Fruit fly (Drosophila melanogaster) S2 (cell line): ENCODE results near the gene Doc2.

Source experiments
- CG8478 ChIP-seq: fragments of >200 bp; optimal IDR thresholded peaks from 2 replicates; lab custom pipeline; 2018
- CTCF ChIP-seq, 2 experiments: fragments of >200 bp; optimal IDR thresholded peaks; 2 replicates each; lab custom pipeline; 2018

Doc2 gene

dm6 chr3L:9019196-9019662 lies at the start of gene Doc2:
Doc2 (minus strand) TSS chr3L:9019246.
- TF ChIP-seq CG8478 (lab: Kevin White, UChicago) (no peak), CTCF (optimal IDR thresholded peaks at IDR 0.05; lab: Kevin White, UChicago) (no peak)

dm6 chr3L:9066509-9067021 lies 47.5 kb upstream of the Doc2 start:
- TF ChIP-seq CTCF (optimal IDR thresholded peaks at IDR 0.05; lab: Kevin White, UChicago) (no peak), CG8478 (lab: Kevin White, UChicago) (no peak)

DNA sequence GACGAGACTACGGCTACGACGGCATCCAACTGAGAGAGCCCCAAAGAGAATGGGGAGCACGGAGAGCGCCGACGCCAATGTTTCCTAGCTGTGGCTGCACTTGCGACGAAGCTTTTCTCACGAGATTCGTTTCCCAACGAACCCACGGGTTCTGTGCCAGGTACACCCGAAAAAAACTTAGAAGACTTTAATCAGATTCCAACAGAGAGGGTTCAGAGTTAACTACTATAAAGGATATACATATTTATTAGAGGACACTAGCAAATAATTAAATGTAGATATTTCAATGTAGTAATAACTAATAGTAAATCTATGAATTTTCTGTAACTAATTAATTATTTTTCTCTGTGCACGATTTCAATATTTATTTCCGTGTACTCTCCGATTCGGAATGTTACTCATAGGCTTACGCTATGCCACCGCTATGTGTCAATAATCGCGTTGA lies 47.0 kb upstream of the Doc2 start, which contains the start of gene Argk1:
Gene Argk1 (minus strand): TSS at position 31 of the 445 bp plus-strand sequence.
- TF ChIP-seq CG8478 (lab: Kevin White, UChicago), result no peak
- no peak for TF ChIP-seq CTCF (optimal IDR thresholded peaks at IDR 0.05; lab: Kevin White, UChicago)

- no peak for TF ChIP-seq CG8478 (lab: Kevin White, UChicago)
- no peak for TF ChIP-seq CTCF (optimal IDR thresholded peaks at IDR 0.05; lab: Kevin White, UChicago)
These were observed 46.1 kb upstream of the Doc2 start for dm6 chr3L:9064976-9065761.

DNA sequence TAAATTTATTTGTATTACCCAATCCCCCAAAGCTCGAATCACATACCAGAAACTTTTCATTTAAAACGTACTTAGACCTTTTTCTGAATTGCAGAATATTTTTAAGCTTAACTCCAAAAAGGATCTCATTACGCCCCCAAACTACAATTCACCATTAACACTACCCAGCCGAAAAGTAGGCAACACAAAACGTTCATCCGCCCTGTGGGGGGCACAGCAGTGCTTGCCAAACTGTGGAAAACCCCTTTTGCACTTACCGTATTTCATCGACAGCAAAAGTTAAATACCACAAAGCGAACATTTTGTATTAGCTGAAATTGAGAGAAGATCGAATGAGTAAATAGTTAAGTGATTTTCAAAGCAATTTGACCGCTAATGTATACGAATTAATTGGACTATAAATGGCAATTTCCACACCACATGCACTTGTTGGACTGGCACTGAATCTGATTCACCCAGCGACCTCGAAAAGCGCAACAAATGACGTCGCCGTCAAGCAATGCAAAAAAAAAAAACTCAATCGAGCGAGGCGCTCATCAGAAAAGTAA lies 45.2 kb upstream of the Doc2 start:
- TF ChIP-seq CTCF (optimal IDR thresholded peaks at IDR 0.05; lab: Kevin White, UChicago) (no peak), CG8478 (lab: Kevin White, UChicago) (no peak)

- TF ChIP-seq CG8478 (lab: Kevin White, UChicago), result no peak
- no peak for TF ChIP-seq CTCF (optimal IDR thresholded peaks at IDR 0.05; lab: Kevin White, UChicago)
These were observed 44.6 kb upstream of the Doc2 start for dm6 chr3L:9063607-9064006.

DNA sequence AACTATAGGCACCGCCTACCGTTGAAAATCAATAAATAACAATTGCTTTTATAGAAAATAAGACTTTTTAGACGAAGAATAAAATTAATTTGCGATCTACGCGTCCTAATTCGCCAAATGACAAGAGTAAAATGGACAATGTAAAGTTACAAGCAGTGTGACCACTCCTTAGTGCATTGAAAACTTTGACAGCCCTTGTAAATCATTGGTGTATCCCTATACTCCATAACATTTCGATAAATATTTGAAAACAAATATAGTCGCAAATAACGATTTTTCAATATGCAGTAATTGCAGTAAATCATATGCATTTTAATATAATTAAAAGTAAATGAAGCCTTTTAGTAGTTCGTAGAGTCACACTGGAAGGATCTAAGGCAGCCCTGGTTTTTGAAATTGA lies 43.8 kb upstream of the Doc2 start:
- TF ChIP-seq CTCF (optimal IDR thresholded peaks at IDR 0.05; lab: Kevin White, UChicago) (no peak), CG8478 (lab: Kevin White, UChicago) (no peak)

DNA sequence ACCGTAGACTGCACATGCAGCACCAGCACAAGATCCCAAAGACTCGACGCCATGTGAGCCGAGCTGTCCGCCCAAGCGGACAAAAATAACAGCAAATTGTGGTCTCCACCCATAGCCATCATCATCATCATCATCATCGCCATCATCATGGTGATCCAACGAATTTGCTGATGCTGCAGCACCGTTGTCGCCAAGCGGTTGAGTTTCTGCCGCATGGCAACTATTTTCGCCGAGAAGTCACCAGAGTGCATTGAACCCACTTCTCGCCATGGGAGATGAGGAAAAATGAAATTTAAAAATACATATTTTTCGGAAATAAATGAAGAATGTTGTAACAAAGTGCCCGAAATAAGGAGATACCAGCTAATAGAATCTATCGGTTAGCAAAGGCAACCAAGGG lies 42.4 kb upstream of the Doc2 start:
- no peak for TF ChIP-seq CTCF (optimal IDR thresholded peaks at IDR 0.05; lab: Kevin White, UChicago)

- TF ChIP-seq CTCF (optimal IDR thresholded peaks at IDR 0.05; lab: Kevin White, UChicago), result no peak
These were observed 40.7 kb upstream of the Doc2 start for dm6 chr3L:9059611-9060203.

dm6 chr3L:9057429-9058088 lies 38.5 kb upstream of the Doc2 start:
- no peak for TF ChIP-seq CG8478 (lab: Kevin White, UChicago)
- TF ChIP-seq CTCF (optimal IDR thresholded peaks at IDR 0.05; lab: Kevin White, UChicago), result no peak

DNA sequence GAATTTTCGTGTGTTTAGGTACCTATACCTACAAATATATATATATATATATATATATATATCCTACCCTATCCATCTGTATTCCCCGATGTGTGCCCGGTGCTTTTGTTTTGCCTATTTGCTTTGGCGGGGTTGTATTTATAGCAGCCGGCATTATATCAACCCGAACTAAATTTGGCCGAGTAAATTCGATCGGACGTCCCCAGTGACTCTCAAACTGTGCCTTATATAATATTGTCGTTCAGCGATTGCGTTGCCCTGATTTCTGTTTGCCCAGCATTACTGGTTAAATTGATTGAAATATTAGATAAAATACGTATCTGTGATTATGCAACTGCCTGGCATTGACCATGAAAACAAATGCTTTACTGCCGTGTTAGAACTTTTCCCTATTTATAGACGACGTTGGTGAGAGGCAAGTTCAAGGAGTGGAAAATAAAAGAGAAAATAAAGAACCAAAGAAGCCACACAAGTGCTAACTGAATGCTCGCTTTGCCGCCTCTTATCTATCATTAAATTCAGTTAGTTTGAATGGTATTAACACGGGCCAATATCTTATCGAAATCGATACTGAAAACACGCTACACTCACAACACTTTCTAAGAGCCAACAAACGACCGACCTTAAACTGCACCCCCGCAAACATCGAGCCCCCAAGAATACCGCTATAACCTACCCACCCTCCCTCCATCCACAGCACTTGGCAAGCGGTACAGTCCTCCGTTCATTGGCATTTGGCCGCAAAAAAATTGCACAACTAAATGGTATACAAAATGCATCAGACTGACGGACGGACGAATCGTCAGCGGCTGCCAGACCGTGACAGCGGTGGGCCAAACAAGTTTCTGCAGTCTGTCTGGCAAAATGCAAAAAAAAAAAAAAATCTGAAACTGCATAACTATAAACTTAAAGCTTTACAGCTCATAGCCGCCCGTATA lies 37.1 kb upstream of the Doc2 start:
- TF ChIP-seq CG8478 (lab: Kevin White, UChicago) (no peak), CTCF (optimal IDR thresholded peaks at IDR 0.05; lab: Kevin White, UChicago) (no peak)

DNA sequence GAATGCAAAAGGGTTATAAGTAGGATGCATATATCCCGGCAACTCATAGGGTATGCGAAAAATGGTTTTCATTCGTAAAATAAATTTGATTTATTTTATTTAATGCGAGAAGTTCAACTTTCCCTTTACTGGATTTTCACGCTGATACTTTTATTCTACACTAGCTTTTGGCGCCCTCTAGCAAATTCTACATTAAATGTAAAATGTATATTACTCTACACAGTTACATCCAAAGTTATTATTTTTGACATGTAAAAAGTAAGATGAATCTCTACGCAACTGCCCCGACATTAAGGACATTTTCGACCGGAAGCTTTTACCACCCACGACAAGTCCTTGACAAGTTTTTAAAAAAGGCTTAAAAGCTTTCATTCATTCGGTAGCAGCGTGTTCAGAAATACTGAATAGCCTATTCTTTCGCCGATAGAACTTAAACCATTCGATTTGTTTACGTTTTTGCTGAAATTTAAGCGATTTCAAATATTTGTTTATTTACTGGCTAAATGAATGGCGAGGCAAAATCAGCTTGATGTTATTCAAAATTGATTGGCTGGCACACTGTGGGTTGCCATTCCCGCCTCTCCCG lies 35.9 kb upstream of the Doc2 start:
- TF ChIP-seq CG8478 (lab: Kevin White, UChicago) (no peak), CTCF (optimal IDR thresholded peaks at IDR 0.05; lab: Kevin White, UChicago) (peak; percentile 80 to 88)

- TF ChIP-seq CG8478 (lab: Kevin White, UChicago) (no peak), CTCF (optimal IDR thresholded peaks at IDR 0.05; lab: Kevin White, UChicago) (no peak)
These were observed 35.2 kb upstream of the Doc2 start for dm6 chr3L:9054239-9054638.
